Worm (Caenorhabditis elegans) whole organism, young adult: ENCODE results near the gene C46A5.6.

Source experiments
- B0261.1 ChIP-seq: sonication (generic microtip); optimal IDR thresholded peaks from 2 replicates; lab custom pipeline; 2016; ENCODE audit warnings: mild to moderate bottlenecking, missing genetic modification characterization, moderate library complexity, missing compliant biosample characterization
- D2030.7 ChIP-seq: fragments of 200-800 bp; sonication (Bioruptor generic); IDR thresholded peaks from 2 replicates; pipeline ENCODE4 v1.3.6; 2022; ENCODE audit warnings: missing genetic modification reagents, missing genetic modification characterization, missing compliant biosample characterization
- F33H1.4 ChIP-seq: fragments of 200-800 bp; sonication (Bioruptor generic); IDR thresholded peaks from 2 replicates; pipeline ENCODE4 v1.3.6; 2022; ENCODE audit warnings: missing genetic modification reagents, missing genetic modification characterization, missing compliant biosample characterization
- F37B4.10 ChIP-seq: fragments of 200-800 bp; sonication (Bioruptor generic); IDR thresholded peaks from 2 replicates; pipeline ENCODE4 v1.3.6; 2022; ENCODE audit warnings: missing genetic modification characterization, missing compliant biosample characterization
- F55B11.4 ChIP-seq: sonication (generic microtip); optimal IDR thresholded peaks from 2 replicates; lab custom pipeline; 2016; ENCODE audit warnings: missing compliant biosample characterization, missing genetic modification characterization, borderline replicate concordance; ENCODE audit not compliant: insufficient read depth
- F57C9.4 ChIP-seq: sonication (generic microtip); optimal IDR thresholded peaks from 2 replicates; lab custom pipeline; 2017; ENCODE audit warnings: mild to moderate bottlenecking, missing genetic modification characterization, missing compliant biosample characterization
- Y53F4B.3 ChIP-seq: fragments of 200-800 bp; sonication (Bioruptor generic); IDR thresholded peaks from 2 replicates; pipeline ENCODE4 v1.3.6; 2022; ENCODE audit warnings: missing genetic modification reagents, missing genetic modification characterization, missing compliant biosample characterization
- ZK185.1 ChIP-seq: sonication (generic microtip); optimal IDR thresholded peaks from 2 replicates; lab custom pipeline; 2016; ENCODE audit warnings: mild to moderate bottlenecking, missing genetic modification characterization, missing compliant biosample characterization; ENCODE audit not compliant: poor library complexity, severe bottlenecking
- akir-1 ChIP-seq: fragments of 200-800 bp; sonication (Bioruptor generic); optimal IDR thresholded peaks from 2 replicates; lab custom pipeline; 2018; ENCODE audit warnings: mild to moderate bottlenecking, missing genetic modification characterization, moderate library complexity, missing compliant biosample characterization
- ama-1 ChIP-seq, 3 experiments: fragments of 150-350 bp in 1 of 3; sonication (generic microtip) in 2 of 3; optimal IDR thresholded peaks; 2 replicates each; lab custom pipeline; 2014 to 2018; ENCODE audit warnings: missing biosample characterization in 2 of 3, missing genetic modification characterization in 2 of 3, missing genetic modification reagents in 2 of 3
- aptf-2 ChIP-seq: fragments of 200-800 bp; sonication (Bioruptor generic); conservative IDR thresholded peaks from 2 replicates; pipeline ENCODE4 v1.3.6; 2022; ENCODE audit warnings: missing genetic modification reagents, missing genetic modification characterization, missing compliant biosample characterization
- attf-5 ChIP-seq: fragments of 200-800 bp; sonication (Bioruptor generic); optimal IDR thresholded peaks from 2 replicates; lab custom pipeline; 2018; ENCODE audit warnings: mild to moderate bottlenecking, missing genetic modification characterization, missing compliant biosample characterization
- bed-2 ChIP-seq: fragments of 200-800 bp; sonication (Bioruptor generic); IDR thresholded peaks from 2 replicates; pipeline ENCODE4 v1.3.6; 2022; ENCODE audit warnings: missing genetic modification reagents, missing genetic modification characterization, missing compliant biosample characterization
- ceh-40 ChIP-seq: fragments of 200-800 bp; sonication (Bioruptor generic); IDR thresholded peaks from 2 replicates; pipeline ENCODE4 v1.3.6; 2022; ENCODE audit warnings: missing genetic modification characterization, missing compliant biosample characterization
- ceh-58 ChIP-seq: fragments of 200-800 bp; sonication (Bioruptor generic); IDR thresholded peaks from 2 replicates; pipeline ENCODE4 v1.3.6; 2022; ENCODE audit warnings: missing genetic modification characterization, missing compliant biosample characterization
- die-1 ChIP-seq: sonication (generic microtip); optimal IDR thresholded peaks from 2 replicates; lab custom pipeline; 2016; ENCODE audit warnings: missing genotype, mild to moderate bottlenecking, missing genetic modification characterization, missing compliant biosample characterization
- egl-18 ChIP-seq: fragments of 200-800 bp; sonication (Bioruptor generic); IDR thresholded peaks from 2 replicates; pipeline ENCODE4 v1.3.6; 2022; ENCODE audit warnings: missing genetic modification reagents, missing genetic modification characterization, missing compliant biosample characterization
- egrh-3 ChIP-seq: fragments of 200-800 bp; sonication (Bioruptor generic); IDR thresholded peaks from 2 replicates; pipeline ENCODE4 v1.3.6; 2022; ENCODE audit warnings: missing genetic modification reagents, missing genetic modification characterization, missing compliant biosample characterization
- hrde-1 ChIP-seq: sonication (generic microtip); optimal IDR thresholded peaks from 2 replicates; lab custom pipeline; 2016; ENCODE audit warnings: missing genetic modification characterization, mild to moderate bottlenecking, missing compliant biosample characterization, moderate library complexity, missing genotype, missing genetic modification reagents, borderline replicate concordance
- hsf-1 ChIP-seq: fragments of 200-800 bp; sonication (Bioruptor generic); IDR thresholded peaks from 2 replicates; pipeline ENCODE4 v1.3.6; 2022; ENCODE audit warnings: missing genetic modification reagents, missing genetic modification characterization, missing compliant biosample characterization
- let-607 ChIP-seq, 2 experiments: fragments of 200-800 bp in 1 of 2; sonication (Bioruptor generic) in 1 of 2; sonication (generic microtip) in 1 of 2; optimal IDR thresholded peaks; 2 replicates each; lab custom pipeline; 2016 to 2018; ENCODE audit warnings: mild to moderate bottlenecking in 2 of 2, missing compliant biosample characterization in 2 of 2, missing genetic modification characterization in 2 of 2, moderate library complexity in 2 of 2, missing genotype in 1 of 2
- lsl-1 ChIP-seq: fragments of 200-800 bp; sonication (Bioruptor generic); optimal IDR thresholded peaks from 2 replicates; lab custom pipeline; 2018; ENCODE audit warnings: mild to moderate bottlenecking, missing genetic modification characterization, moderate library complexity, missing compliant biosample characterization
- lsy-27 ChIP-seq: sonication (generic microtip); optimal IDR thresholded peaks from 2 replicates; lab custom pipeline; 2017; ENCODE audit warnings: missing genetic modification characterization, mild to moderate bottlenecking, missing compliant biosample characterization, antibody characterized with exemption, missing genotype, borderline replicate concordance; ENCODE audit not compliant: insufficient read depth
- madf-6 ChIP-seq: fragments of 200-800 bp; sonication (Bioruptor generic); IDR thresholded peaks from 2 replicates; pipeline ENCODE4 v1.3.6; 2022; ENCODE audit warnings: missing genetic modification reagents, missing genetic modification characterization, missing compliant biosample characterization
- madf-8 ChIP-seq: fragments of 200-800 bp; sonication (Bioruptor generic); conservative IDR thresholded peaks from 2 replicates; pipeline ENCODE4 v1.3.6; 2022; ENCODE audit warnings: missing genetic modification reagents, missing genetic modification characterization, missing compliant biosample characterization
- mel-28 ChIP-seq: sonication (generic microtip); optimal IDR thresholded peaks from 2 replicates; lab custom pipeline; 2016; ENCODE audit warnings: borderline replicate concordance, mild to moderate bottlenecking, missing genetic modification characterization, missing compliant biosample characterization
- mes-4 ChIP-seq: sonication (generic microtip); optimal IDR thresholded peaks from 2 replicates; lab custom pipeline; 2016; ENCODE audit warnings: missing genotype, missing genetic modification characterization, missing compliant biosample characterization
- nfyb-1 ChIP-seq: fragments of 200-800 bp; sonication (Bioruptor generic); IDR thresholded peaks from 2 replicates; pipeline ENCODE4 v1.3.6; 2022; ENCODE audit warnings: missing genetic modification reagents, missing genetic modification characterization, missing compliant biosample characterization
- nhr-179 ChIP-seq: sonication (generic microtip); optimal IDR thresholded peaks from 2 replicates; lab custom pipeline; 2016; ENCODE audit warnings: mild to moderate bottlenecking, missing genetic modification characterization, missing compliant biosample characterization
- pbrm-1 ChIP-seq: fragments of 200-800 bp; sonication (Bioruptor generic); IDR thresholded peaks from 2 replicates; pipeline ENCODE4 v1.3.6; 2022; ENCODE audit warnings: missing genetic modification reagents, missing genetic modification characterization, missing compliant biosample characterization
- rec-8 ChIP-seq, 2 experiments: sonication (generic microtip); optimal IDR thresholded peaks; 2 replicates each; lab custom pipeline; 2016; ENCODE audit warnings: mild to moderate bottlenecking in 2 of 2, missing genetic modification characterization in 2 of 2, missing genetic modification reagents in 2 of 2, missing genotype in 2 of 2, missing biosample characterization in 1 of 2, missing compliant biosample characterization in 1 of 2, moderate library complexity in 1 of 2
- repo-1 ChIP-seq: sonication (generic microtip); optimal IDR thresholded peaks from 2 replicates; lab custom pipeline; 2017; ENCODE audit warnings: mild to moderate bottlenecking, missing genetic modification characterization, missing compliant biosample characterization
- snpc-3.4 ChIP-seq: sonication (generic microtip); optimal IDR thresholded peaks from 2 replicates; lab custom pipeline; 2017; ENCODE audit warnings: missing genetic modification characterization, mild to moderate bottlenecking, missing compliant biosample characterization, antibody characterized with exemption, moderate library complexity, missing genotype, missing genetic modification reagents
- snpc-4 ChIP-seq, 5 experiments: fragments of 150-350 bp in 1 of 5; sonication (generic microtip) in 4 of 5; optimal IDR thresholded peaks; 2 replicates each; lab custom pipeline; 2014 to 2018; ENCODE audit warnings: missing genetic modification characterization in 5 of 5, missing biosample characterization in 3 of 5, antibody characterized with exemption in 2 of 5, mild to moderate bottlenecking in 2 of 5, missing compliant biosample characterization in 2 of 5, missing genotype in 2 of 5, moderate library complexity in 2 of 5, missing genetic modification reagents in 1 of 5
- somi-1 ChIP-seq: fragments of 200-800 bp; sonication (Bioruptor generic); optimal IDR thresholded peaks from 2 replicates; lab custom pipeline; 2018; ENCODE audit warnings: mild to moderate bottlenecking, missing genetic modification characterization, missing compliant biosample characterization
- tlf-1 ChIP-seq: fragments of 200-800 bp; sonication (Bioruptor generic); optimal IDR thresholded peaks from 2 replicates; lab custom pipeline; 2018; ENCODE audit warnings: mild to moderate bottlenecking, missing genetic modification characterization, missing compliant biosample characterization
- ztf-25 ChIP-seq: fragments of 200-800 bp; sonication (Bioruptor generic); IDR thresholded peaks from 2 replicates; pipeline ENCODE4 v1.3.6; 2022; ENCODE audit warnings: missing genetic modification reagents, missing genetic modification characterization, missing compliant biosample characterization
- ztf-26 ChIP-seq: sonication (generic microtip); optimal IDR thresholded peaks from 2 replicates; lab custom pipeline; 2017; ENCODE audit warnings: missing genetic modification characterization, missing compliant biosample characterization
- ztf-28 ChIP-seq: fragments of 200-800 bp; sonication (Bioruptor generic); IDR thresholded peaks from 2 replicates; pipeline ENCODE4 v1.3.6; 2022; ENCODE audit warnings: missing genetic modification reagents, missing genetic modification characterization, missing compliant biosample characterization
- ztf-3 ChIP-seq: fragments of 200-800 bp; sonication (Bioruptor generic); optimal IDR thresholded peaks from 2 replicates; lab custom pipeline; 2018; ENCODE audit warnings: mild to moderate bottlenecking, missing genetic modification characterization, missing compliant biosample characterization
- ztf-6 ChIP-seq: fragments of 200-800 bp; sonication (Bioruptor generic); IDR thresholded peaks from 2 replicates; pipeline ENCODE4 v1.3.6; 2022; ENCODE audit warnings: missing genetic modification reagents, missing genetic modification characterization, missing compliant biosample characterization

The C46A5.6 gene

ce11 chrIV:7782292-7782691, 18.6 kb upstream of the C46A5.6 start, which contains the start of gene sec-10 (continued):
- TF ChIP-seq mes-4 (tag; lab: Kevin White, UChicago) (no peak), mel-28 (tag; lab: Kevin White, UChicago) (no peak), somi-1 (no peak), madf-6 (GFP tag; lab: Robert Waterston, UW) (peak; percentile 16; the same call in 1 of the 2 replicates), hsf-1 (no peak), rec-8 (tag; optimal IDR thresholded peaks at IDR 0.05; lab: Kevin White, UChicago) (no peak), ztf-26 (tag; lab: Kevin White, UChicago) (no peak), lsy-27 (no peak), let-607 (tag; optimal IDR thresholded peaks at IDR 0.05; lab: Kevin White, UChicago) (no peak), B0261.1 (tag; lab: Kevin White, UChicago) (no peak), ceh-40 (no peak), ztf-25 (GFP tag; lab: Robert Waterston, UW) (no peak), snpc-4 (GFP tag; optimal IDR thresholded peaks at IDR 0.05; lab: Kevin White, UChicago) (no peak), snpc-4 (tag; optimal IDR thresholded peaks at IDR 0.05; lab: Kevin White, UChicago) (no peak), F57C9.4 (tag; lab: Kevin White, UChicago) (no peak), nfyb-1 (GFP tag; lab: Robert Waterston, UW) (no peak), lsl-1 (GFP tag; lab: Kevin White, UChicago) (no peak), pbrm-1 (GFP tag; lab: Robert Waterston, UW) (0 out of 2 replicates have a peak, but pooled peaks have one; percentile 35), ZK185.1 (tag; lab: Kevin White, UChicago) (peak; percentile 20), ztf-6 (GFP tag; lab: Robert Waterston, UW) (no peak), F33H1.4 (GFP tag; lab: Robert Waterston, UW) (no peak), akir-1 (GFP tag; lab: Kevin White, UChicago) (no peak), bed-2 (no peak), ztf-3 (GFP tag; lab: Kevin White, UChicago) (no peak), ceh-58 (no peak), aptf-2 (GFP tag; lab: Robert Waterston, UW) (no peak), hrde-1 (tag; lab: Kevin White, UChicago) (no peak), F55B11.4 (tag; lab: Kevin White, UChicago) (no peak), Y53F4B.3 (GFP tag; lab: Robert Waterston, UW) (no peak), D2030.7 (GFP tag; lab: Robert Waterston, UW) (no peak), snpc-3.4 (tag; lab: Kevin White, UChicago) (no peak), die-1 (tag; lab: Kevin White, UChicago) (no peak), attf-5 (GFP tag; lab: Kevin White, UChicago) (no peak), tlf-1 (GFP tag; lab: Kevin White, UChicago) (peak; percentile 28), F37B4.10 (GFP tag; lab: Robert Waterston, UW) (no peak), madf-8 (GFP tag; lab: Robert Waterston, UW) (no peak), egrh-3 (GFP tag; lab: Robert Waterston, UW) (no peak), nhr-179 (tag; lab: Kevin White, UChicago) (no peak), ztf-28 (no peak), egl-18 (GFP tag; lab: Robert Waterston, UW) (no peak), ama-1 (optimal IDR thresholded peaks at IDR 0.05; lab: Kevin White, UChicago) (no peak), ama-1 (GFP tag; optimal IDR thresholded peaks at IDR 0.05; lab: Kevin White, UChicago) (no peak), repo-1 (tag; lab: Kevin White, UChicago) (peak; percentile 12)
